Worm (Caenorhabditis elegans): ENCODE measurements around the gene fbxb-33.

Gene fbxb-33

DNA sequence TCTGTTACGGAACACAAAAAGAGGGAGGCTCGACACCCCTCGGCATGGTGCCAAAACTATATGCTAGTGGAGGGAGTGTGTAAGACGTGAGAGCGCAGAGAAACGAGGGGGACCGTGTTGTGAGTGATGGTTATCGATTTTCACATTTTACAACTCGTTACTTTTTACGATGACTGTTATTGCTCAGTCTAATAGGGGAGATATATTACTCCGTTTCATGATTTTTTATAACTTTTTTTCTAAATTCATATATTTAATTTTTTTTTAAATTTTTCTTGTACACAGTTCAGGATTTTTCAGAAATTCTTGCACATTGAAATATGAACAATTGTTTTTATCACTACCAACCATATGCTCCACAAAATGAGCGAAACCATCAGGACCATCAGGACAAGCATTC, 8.2 kb downstream of the fbxb-33 start, which contains the start of gene F19B10.5:
Gene F19B10.5 (plus strand): TSS at position 301 of the 400 bp plus-strand sequence.
- no peak for TF ChIP-seq R02D3.7 (tag; optimal IDR thresholded peaks at IDR 0.05)
- no peak for TF ChIP-seq nhr-6 (tag; optimal IDR thresholded peaks at IDR 0.05)
- no peak for TF ChIP-seq nhr-10 (tag; optimal IDR thresholded peaks at IDR 0.05)
- TF ChIP-seq nhr-237 (tag; optimal IDR thresholded peaks at IDR 0.05) = no peak
- no peak for TF ChIP-seq nhr-23 (tag; optimal IDR thresholded peaks at IDR 0.05)

ce11 chrII:3659776-3660175, 12.6 kb downstream of the fbxb-33 start, which contains the start of gene F19B10.4:
Gene F19B10.4 (plus strand): TSS chrII:3660076.
- TF ChIP-seq lin-39 (tag; optimal IDR thresholded peaks at IDR 0.05) = no peak
- TF ChIP-seq nhr-10 (tag; optimal IDR thresholded peaks at IDR 0.05) = no peak
- no peak for TF ChIP-seq nhr-237 (tag; optimal IDR thresholded peaks at IDR 0.05)
- TF ChIP-seq ama-1 (optimal IDR thresholded peaks at IDR 0.05) = no peak
- no peak for TF ChIP-seq snpc-4 (tag; optimal IDR thresholded peaks at IDR 0.05)
- no peak for TF ChIP-seq nhr-6 (tag; optimal IDR thresholded peaks at IDR 0.05)
- no peak for TF ChIP-seq skn-1 (tag; optimal IDR thresholded peaks at IDR 0.05)
- no peak for TF ChIP-seq unc-62 (GFP tag; optimal IDR thresholded peaks at IDR 0.05)
- TF ChIP-seq lsy-2 (tag; optimal IDR thresholded peaks at IDR 0.05) = no peak
- TF ChIP-seq sma-3 (GFP tag; optimal IDR thresholded peaks at IDR 0.05) = no peak
- no peak for TF ChIP-seq ztf-1 (GFP tag; conservative IDR thresholded peaks at IDR 0.05)
- TF ChIP-seq Y55F3AM.14 (GFP tag; optimal IDR thresholded peaks at IDR 0.05) = no peak
- TF ChIP-seq fos-1 (tag; optimal IDR thresholded peaks at IDR 0.05) = no peak
- no peak for TF ChIP-seq peb-1 (tag; optimal IDR thresholded peaks at IDR 0.05)
- no peak for TF ChIP-seq nhr-25 (tag; optimal IDR thresholded peaks at IDR 0.05)

DNA sequence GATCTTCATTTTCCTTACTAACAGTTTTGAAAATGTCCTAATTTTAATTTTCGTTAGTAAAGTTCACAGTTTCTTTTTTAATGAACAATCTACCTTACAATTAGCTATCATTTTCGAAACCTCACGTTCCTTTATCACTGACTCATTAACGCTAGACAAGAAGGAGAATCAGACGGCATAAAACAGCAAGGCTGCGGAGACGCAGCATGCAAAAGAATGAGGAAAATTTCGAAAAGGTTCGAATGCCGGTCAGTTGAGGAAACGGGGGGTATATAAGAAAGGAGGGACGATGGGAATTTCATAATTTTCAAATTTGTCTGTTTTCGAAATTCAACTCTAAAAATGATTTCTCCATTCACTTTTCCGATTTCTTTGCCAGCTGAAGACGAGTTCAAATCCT, 14.7 kb downstream of the fbxb-33 start, which contains the start of gene F19B10.13:
Gene F19B10.13 (plus strand): TSS at position 343 of the 400 bp plus-strand sequence.
- TF ChIP-seq nhr-77 (tag; optimal IDR thresholded peaks at IDR 0.05) = no peak
- TF ChIP-seq elt-3 (tag; optimal IDR thresholded peaks at IDR 0.05) = no peak
- TF ChIP-seq lin-13 (GFP tag; optimal IDR thresholded peaks at IDR 0.05) = no peak
- TF ChIP-seq unc-55 (GFP tag; optimal IDR thresholded peaks at IDR 0.05) = peak; percentile 53
- TF ChIP-seq lin-11 (tag; optimal IDR thresholded peaks at IDR 0.05) = no peak
- no peak for TF ChIP-seq nhr-10 (tag; optimal IDR thresholded peaks at IDR 0.05)
- no peak for TF ChIP-seq nhr-11 (tag; optimal IDR thresholded peaks at IDR 0.05)
- TF ChIP-seq crh-2 (tag; optimal IDR thresholded peaks at IDR 0.05) = no peak
- no peak for TF ChIP-seq blmp-1 (tag; optimal IDR thresholded peaks at IDR 0.05; ENCODE audit: insufficient read depth)
- no peak for TF ChIP-seq lin-39 (tag; optimal IDR thresholded peaks at IDR 0.05)
- TF ChIP-seq fos-1 (tag; optimal IDR thresholded peaks at IDR 0.05) = peak; percentile 95
- no peak for TF ChIP-seq aly-2 (tag; optimal IDR thresholded peaks at IDR 0.05)
- no peak for TF ChIP-seq elt-1 (tag; optimal IDR thresholded peaks at IDR 0.05)
- no peak for TF ChIP-seq unc-62 (GFP tag; optimal IDR thresholded peaks at IDR 0.05)
- TF ChIP-seq ztf-1 (GFP tag; conservative IDR thresholded peaks at IDR 0.05) = no peak
- TF ChIP-seq ztf-4 (tag; optimal IDR thresholded peaks at IDR 0.05) = no peak
- TF ChIP-seq gmeb-1 (tag; optimal IDR thresholded peaks at IDR 0.05) = peak; percentile 17
- no peak for TF ChIP-seq mbf-1 (tag; optimal IDR thresholded peaks at IDR 0.05)
- TF ChIP-seq snpc-4 (tag; optimal IDR thresholded peaks at IDR 0.05) = no peak
- peak; percentile 84 for TF ChIP-seq C34F6.9 (tag; optimal IDR thresholded peaks at IDR 0.05)

DNA sequence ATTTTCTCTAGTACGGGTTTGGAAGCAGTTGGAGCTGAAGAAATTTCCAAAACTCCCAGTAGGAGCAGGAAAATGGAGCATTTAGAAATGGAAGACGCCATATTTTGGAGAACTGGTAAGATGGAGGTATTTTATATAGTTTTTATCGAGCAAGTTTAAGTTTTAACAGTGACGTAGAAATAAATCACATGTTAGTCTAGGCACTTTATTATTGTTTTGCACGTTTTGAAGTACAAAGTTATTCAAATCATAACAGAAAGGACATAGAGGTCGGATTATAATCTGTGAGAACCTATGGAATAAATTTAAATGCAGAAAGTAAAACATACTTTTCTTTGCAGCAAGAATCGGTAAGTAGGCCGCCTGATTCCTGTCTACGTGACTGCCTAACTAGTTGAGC, 16.6 kb downstream of the fbxb-33 start, which contains the start of gene F19B10.6:
Gene F19B10.6 (minus strand): TSS at position 101 of the 400 bp plus-strand sequence.
- TF ChIP-seq nhr-129 (tag; optimal IDR thresholded peaks at IDR 0.05) (no peak), sma-9 (GFP tag; optimal IDR thresholded peaks at IDR 0.05) (no peak), sma-9 (tag; optimal IDR thresholded peaks at IDR 0.05) (no peak)

ce11 chrII:3664470-3664869, 17.3 kb downstream of the fbxb-33 start, which contains the start of gene F19B10.3:
Gene F19B10.3 (plus strand): TSS chrII:3664770.
- TF ChIP-seq ztf-11 (tag; optimal IDR thresholded peaks at IDR 0.05) (no peak), nhr-129 (tag; optimal IDR thresholded peaks at IDR 0.05) (no peak), blmp-1 (tag; optimal IDR thresholded peaks at IDR 0.05; ENCODE audit: insufficient read depth) (no peak), nhr-77 (tag; optimal IDR thresholded peaks at IDR 0.05) (no peak), F13H6.1 (tag; optimal IDR thresholded peaks at IDR 0.05) (no peak), mbf-1 (tag; optimal IDR thresholded peaks at IDR 0.05) (no peak), ceh-16 (tag; optimal IDR thresholded peaks at IDR 0.05) (no peak), sem-4 (tag; optimal IDR thresholded peaks at IDR 0.05) (no peak), dmd-4 (tag; optimal IDR thresholded peaks at IDR 0.05) (no peak), ztf-4 (tag; optimal IDR thresholded peaks at IDR 0.05) (no peak), unc-62 (GFP tag; optimal IDR thresholded peaks at IDR 0.05) (no peak), crh-2 (tag; optimal IDR thresholded peaks at IDR 0.05) (no peak)
